Worm (Caenorhabditis elegans): ENCODE data around the gene dcar-1.
"Not testable (repeated sequence)": the region's sequence is repeated elsewhere in the genome, so short reads cannot be mapped to it uniquely, and the experiment has no call there.

dcar-1 gene

ce11 chrV:17910019-17910418, at the start of gene dcar-1:
dcar-1 (plus strand) TSS chrV:17910319.
- TF ChIP-seq T26A8.4 (GFP tag; IDR thresholded peaks at IDR 0.05) (no peak), nhr-28 (tag; optimal IDR thresholded peaks at IDR 0.05) (no peak), ceh-62 (tag; optimal IDR thresholded peaks at IDR 0.05) (no peak), F49E8.2 (tag; optimal IDR thresholded peaks at IDR 0.05; ENCODE audit: borderline replicate concordance) (no peak), fkh-10 (GFP tag; optimal IDR thresholded peaks at IDR 0.05) (no peak), tra-1 (GFP tag; IDR thresholded peaks at IDR 0.05) (no peak)

ce11 chrV:17865309-17865708, 44.8 kb upstream of the dcar-1 start, which contains the start of gene Y59A8A.8:
Y59A8A.8 (plus strand) TSS chrV:17865609.
- not testable (repeated sequence) for TF ChIP-seq mxl-2 (GFP tag; conservative IDR thresholded peaks at IDR 0.05); R02D3.7 (tag; optimal IDR thresholded peaks at IDR 0.05); madf-5 (GFP tag; IDR thresholded peaks at IDR 0.05)

ce11 chrV:17870569-17870968, 39.5 kb upstream of the dcar-1 start, which contains the start of gene csn-1:
csn-1 (minus strand) TSS chrV:17870651.
- TF ChIP-seq lsy-2 (tag; optimal IDR thresholded peaks at IDR 0.05), result peak in 1 of 2 experiments; percentile 47
- peak; percentile 8 for TF ChIP-seq dpl-1 (GFP tag; optimal IDR thresholded peaks at IDR 0.05)
- TF ChIP-seq ctbp-1 (GFP tag; IDR thresholded peaks at IDR 0.05), result no peak
- peak; percentile 92 for TF ChIP-seq lin-38 (GFP tag; IDR thresholded peaks at IDR 0.05)

DNA sequence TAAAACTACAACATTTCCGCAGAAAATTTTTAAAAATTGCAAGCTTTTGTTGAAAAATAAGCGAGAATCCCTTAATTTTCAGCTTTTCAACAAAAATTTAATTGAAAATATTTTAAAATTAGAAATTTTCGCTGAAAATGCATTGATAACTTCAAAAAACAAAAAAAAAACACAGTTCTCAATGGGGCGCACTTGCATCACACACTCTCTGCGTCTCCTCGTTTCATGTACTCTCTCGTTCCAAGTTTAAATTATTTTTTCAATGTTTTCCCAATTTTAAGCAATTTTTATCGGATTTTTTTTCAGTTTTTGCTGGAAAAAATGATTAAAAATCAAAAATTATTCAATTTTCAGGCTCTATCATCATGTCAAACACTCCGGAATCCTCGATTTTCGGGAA, 39.1 kb upstream of the dcar-1 start, which contains the start of gene phf-14:
Gene phf-14 (plus strand): TSS at position 345 of the 400 bp plus-strand sequence.
- TF ChIP-seq nhr-77 (tag; optimal IDR thresholded peaks at IDR 0.05), result no peak
- peak in 1 of 2 experiments; percentile 22 for TF ChIP-seq unc-62 (GFP tag; optimal IDR thresholded peaks at IDR 0.05 in 1 of 2)
- no peak for TF ChIP-seq unc-62 (tag; optimal IDR thresholded peaks at IDR 0.05)
- peak; percentile 41 for TF ChIP-seq duxl-1 (tag; optimal IDR thresholded peaks at IDR 0.05; ENCODE audit: poor library complexity)
- peak; percentile 71 for TF ChIP-seq aha-1 (tag)
- TF ChIP-seq egl-27 (tag; optimal IDR thresholded peaks at IDR 0.05), result no peak
- TF ChIP-seq lsy-2 (tag; optimal IDR thresholded peaks at IDR 0.05), result peak in 1 of 2 experiments; percentile 81
- peak; percentile 48 for TF ChIP-seq dve-1 (tag; optimal IDR thresholded peaks at IDR 0.05; ENCODE audit: insufficient read depth)
- TF ChIP-seq lin-1 (GFP tag; IDR thresholded peaks at IDR 0.05), result no peak
- peak; percentile 68 for TF ChIP-seq dpl-1 (GFP tag; optimal IDR thresholded peaks at IDR 0.05)
- no peak for TF ChIP-seq lim-7 (GFP tag; IDR thresholded peaks at IDR 0.05)
- TF ChIP-seq daf-19 (GFP tag; conservative IDR thresholded peaks at IDR 0.05), result no peak
- no peak for TF ChIP-seq ceh-44 (GFP tag; IDR thresholded peaks at IDR 0.05)
- peak; percentile 7 for TF ChIP-seq hlh-30 (tag; optimal IDR thresholded peaks at IDR 0.05; ENCODE audit: insufficient read depth)
- TF ChIP-seq rbr-2 (tag; optimal IDR thresholded peaks at IDR 0.05), result peak; percentile 32
- no peak for TF ChIP-seq T26A8.4 (GFP tag; IDR thresholded peaks at IDR 0.05)
- TF ChIP-seq ztf-7 (tag; optimal IDR thresholded peaks at IDR 0.05), result peak; percentile 9
- no peak for TF ChIP-seq madf-5 (GFP tag; IDR thresholded peaks at IDR 0.05)
- TF ChIP-seq cey-2 (tag; optimal IDR thresholded peaks at IDR 0.05; ENCODE audit: borderline replicate concordance, insufficient read depth), result no peak
- no peak for TF ChIP-seq T20F7.1 (GFP tag; optimal IDR thresholded peaks at IDR 0.05)
- no peak for TF ChIP-seq sdz-12 (GFP tag; optimal IDR thresholded peaks at IDR 0.05)
- no peak for TF ChIP-seq Y105C5A.15 (GFP tag; IDR thresholded peaks at IDR 0.05)
- TF ChIP-seq F49E8.2 (tag; optimal IDR thresholded peaks at IDR 0.05; ENCODE audit: borderline replicate concordance), result no peak
- no peak for TF ChIP-seq pqm-1 (tag; optimal IDR thresholded peaks at IDR 0.05)
- TF ChIP-seq lin-39 (tag; optimal IDR thresholded peaks at IDR 0.05), result no peak
- TF ChIP-seq lin-38 (GFP tag; IDR thresholded peaks at IDR 0.05), result peak; percentile 98
- no peak for TF ChIP-seq mxl-3 (GFP tag; optimal IDR thresholded peaks at IDR 0.05)
- TF ChIP-seq nhr-28 (tag; optimal IDR thresholded peaks at IDR 0.05), result peak; percentile 15
- no peak for TF ChIP-seq jun-1 (tag; optimal IDR thresholded peaks at IDR 0.05)
- TF ChIP-seq mes-2 (tag; optimal IDR thresholded peaks at IDR 0.05; ENCODE audit: poor library complexity, severe bottlenecking), result peak; percentile 73
- peak; percentile 18 for TF ChIP-seq mep-1 (tag; optimal IDR thresholded peaks at IDR 0.05)
- TF ChIP-seq ama-1 (optimal IDR thresholded peaks at IDR 0.05), result no peak
- no peak for TF ChIP-seq D1046.2 (GFP tag; IDR thresholded peaks at IDR 0.05)
